Worm (Caenorhabditis elegans): ENCODE data around the gene T26H5.10.
A peak's percentile ranks its signal among the peaks of the same experiment; 100 is the strongest.

Gene T26H5.10

ce11 chrV:15444615-15445014 is 1.0 kb upstream of the T26H5.10 start, which contains the start of gene T26H5.9:
Gene T26H5.9 (plus strand): TSS chrV:15444916.
- TF ChIP-seq jun-1 (tag; optimal IDR thresholded peaks at IDR 0.05): peak; percentile 27
- no peak for TF ChIP-seq ets-5 (GFP tag; IDR thresholded peaks at IDR 0.05)
- TF ChIP-seq elt-2 (tag; optimal IDR thresholded peaks at IDR 0.05): peak; percentile 57

- no peak for TF ChIP-seq grh-1 (GFP tag; IDR thresholded peaks at IDR 0.05)
- TF ChIP-seq aha-1 (tag; optimal IDR thresholded peaks at IDR 0.05): no peak
- no peak for TF ChIP-seq snu-23 (GFP tag; optimal IDR thresholded peaks at IDR 0.05)
- no peak for TF ChIP-seq sox-4 (tag; optimal IDR thresholded peaks at IDR 0.05)
- no peak for TF ChIP-seq mef-2 (tag; optimal IDR thresholded peaks at IDR 0.05)
- no peak for TF ChIP-seq C04F5.9 (tag; optimal IDR thresholded peaks at IDR 0.05)
- TF ChIP-seq lin-14 (GFP tag; optimal IDR thresholded peaks at IDR 0.05): no peak
- no peak for TF ChIP-seq mab-9 (GFP tag; IDR thresholded peaks at IDR 0.05)
These were observed 580 bp upstream of the T26H5.10 start, which contains the start of gene T26H5.11 for ce11 chrV:15444188-15444587. Gene T26H5.11 (minus strand): TSS chrV:15444288.

- TF ChIP-seq C34B4.2 (tag; optimal IDR thresholded peaks at IDR 0.05) (no peak), mef-2 (tag; optimal IDR thresholded peaks at IDR 0.05) (no peak), ceh-82 (tag; optimal IDR thresholded peaks at IDR 0.05) (no peak), nhr-77 (tag; optimal IDR thresholded peaks at IDR 0.05) (no peak), fkh-8 (tag; optimal IDR thresholded peaks at IDR 0.05) (no peak), dsc-1 (tag; optimal IDR thresholded peaks at IDR 0.05) (no peak), nhr-12 (tag; optimal IDR thresholded peaks at IDR 0.05) (no peak), hpl-2 (GFP tag; optimal IDR thresholded peaks at IDR 0.05) (no peak), ces-1 (GFP tag; optimal IDR thresholded peaks at IDR 0.05) (no peak)
These were observed 1.2 kb downstream of the T26H5.10 start for ce11 chrV:15442384-15442783.

DNA sequence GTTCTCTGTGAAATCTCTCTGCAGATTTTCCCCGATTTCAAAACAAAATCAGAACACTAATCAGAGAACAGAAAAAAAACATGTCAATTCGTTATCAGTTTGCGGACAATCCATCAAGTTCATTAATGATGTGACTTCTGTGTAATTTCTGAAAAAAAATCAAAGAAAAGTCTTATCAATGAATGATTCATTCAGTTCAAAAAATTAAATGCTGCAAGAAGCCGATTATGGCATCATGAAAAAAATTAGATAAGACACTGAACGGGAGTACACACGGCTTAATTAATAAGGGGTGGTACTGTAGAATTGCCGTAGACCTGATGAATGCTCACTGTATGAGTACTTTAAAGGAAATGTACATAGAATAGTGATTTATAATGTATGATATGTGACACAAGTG is 7.5 kb downstream of the T26H5.10 start:
- peak; percentile 61 for TF ChIP-seq elt-2 (tag; optimal IDR thresholded peaks at IDR 0.05)
- no peak for TF ChIP-seq ama-1 (optimal IDR thresholded peaks at IDR 0.05)

DNA sequence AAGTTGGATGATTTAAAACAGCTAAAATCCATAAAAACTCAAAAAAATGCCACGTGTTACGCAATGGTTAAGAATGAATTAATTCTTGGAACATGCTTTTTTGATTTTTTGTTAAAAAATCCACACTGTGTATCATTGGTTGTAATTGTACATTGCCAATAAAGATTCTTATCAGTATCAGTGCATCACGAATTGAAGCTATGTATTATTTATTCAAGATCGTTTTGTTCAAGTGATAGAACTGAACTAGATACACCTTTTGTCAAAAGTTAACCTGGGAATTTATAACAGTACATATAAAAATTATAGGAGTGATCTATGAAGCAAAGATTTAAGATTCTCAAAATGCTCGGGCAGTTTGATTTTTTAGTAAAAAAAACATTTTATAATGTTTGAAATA is 9.0 kb downstream of the T26H5.10 start:
- TF ChIP-seq lin-15B (tag; optimal IDR thresholded peaks at IDR 0.05) (no peak), elt-2 (tag; optimal IDR thresholded peaks at IDR 0.05) (peak; percentile 36)

DNA sequence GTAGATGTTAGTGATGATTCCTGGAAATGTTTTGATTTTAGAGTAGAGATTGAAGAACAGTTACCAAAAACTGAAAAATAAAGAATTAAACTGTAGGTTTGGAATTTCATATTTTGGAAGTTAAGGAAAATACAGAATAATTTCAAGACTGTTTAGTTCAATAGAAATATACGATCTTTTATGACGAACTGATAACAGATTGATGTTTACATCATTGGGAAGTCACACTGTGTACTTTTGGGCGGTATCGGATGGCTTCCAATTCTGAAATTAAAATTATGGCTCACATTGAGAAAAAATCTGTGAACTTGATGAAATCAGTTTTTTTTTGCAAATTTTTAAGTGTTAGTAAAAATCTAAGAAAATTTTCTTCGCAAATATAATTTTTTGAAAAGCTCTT is 11.2 kb downstream of the T26H5.10 start, which contains the start of gene T26H5.8:
TSS of gene T26H5.8 (minus strand) at position 270 of the 400 bp plus-strand sequence.
- TF ChIP-seq efl-1 (optimal IDR thresholded peaks at IDR 0.05): no peak
- TF ChIP-seq efl-1 (GFP tag; optimal IDR thresholded peaks at IDR 0.05 in 1 of 2): peak in 1 of 2 experiments; percentile 4
- no peak for TF ChIP-seq egl-27 (tag; optimal IDR thresholded peaks at IDR 0.05)
- no peak for TF ChIP-seq C16A3.4 (tag; optimal IDR thresholded peaks at IDR 0.05)
- peak; percentile 46 for TF ChIP-seq pqm-1 (tag; optimal IDR thresholded peaks at IDR 0.05)
- peak in 1 of 2 experiments; percentile 25 for TF ChIP-seq lin-35 (GFP tag; optimal IDR thresholded peaks at IDR 0.05)
- TF ChIP-seq elt-2 (tag; optimal IDR thresholded peaks at IDR 0.05): peak; percentile 41

ce11 chrV:15431322-15432052 is 12.1 kb downstream of the T26H5.10 start:
- TF ChIP-seq pax-3 (tag; optimal IDR thresholded peaks at IDR 0.05) (peak; percentile 51), fkh-8 (tag; optimal IDR thresholded peaks at IDR 0.05) (no peak), lir-3 (tag; optimal IDR thresholded peaks at IDR 0.05; ENCODE audit: poor library complexity) (no peak), unc-130 (tag; optimal IDR thresholded peaks at IDR 0.05) (no peak), grh-1 (GFP tag; IDR thresholded peaks at IDR 0.05) (no peak; the same call in 1 of the 2 replicates), efl-1 (optimal IDR thresholded peaks at IDR 0.05) (no peak), efl-1 (GFP tag; optimal IDR thresholded peaks at IDR 0.05 in 1 of 2) (peak in 1 of 2 experiments; percentile 81), pqm-1 (tag; optimal IDR thresholded peaks at IDR 0.05) (peak; percentile 23)

All from whole organism, L1 larva.